Fruit fly (Drosophila melanogaster) whole organism, embryonic: Measurements from ENCODE around the gene dind.

ENCODE experiments used
- CG7963 ChIP-seq: fragments of 200-800 bp; sonication (Bioruptor generic); IDR thresholded peaks from 3 replicates; pipeline ENCODE4 v1.3.6; 2022; ENCODE audit warnings: missing biosample characterization, missing genetic modification characterization; ENCODE audit not compliant: partially characterized antibody
- en ChIP-seq: fragments of 200-800 bp; sonication (Bioruptor generic); optimal IDR thresholded peaks from 2 replicates; lab custom pipeline; 2016; ENCODE audit warnings: missing biosample characterization, missing genetic modification characterization

- no peak for TF ChIP-seq en (GFP tag; lab: Kevin White, UChicago)
- no peak for TF ChIP-seq CG7963 (GFP tag; lab: Robert Waterston, UW)
Observed at dm6 chr3R:18694952-18695351, 17.6 kb upstream of the dind start, which contains the start of gene CG34282.
